Worm (Caenorhabditis elegans): ENCODE measurements around the gene F11A5.16.

ce11 chrV:16253687-16254086 lies 42.9 kb downstream of the F11A5.16 start, which contains the start of gene gcy-20:
- TF ChIP-seq flt-1 (GFP tag; IDR thresholded peaks at IDR 0.05) (no peak), cog-1 (tag; optimal IDR thresholded peaks at IDR 0.05) (no peak), ztf-23 (GFP tag; IDR thresholded peaks at IDR 0.05) (no peak), T22C8.4 (GFP tag; IDR thresholded peaks at IDR 0.05) (no peak), tab-1 (GFP tag; IDR thresholded peaks at IDR 0.05) (no peak), ztf-29 (GFP tag; IDR thresholded peaks at IDR 0.05) (no peak), med-1 (GFP tag; optimal IDR thresholded peaks at IDR 0.05; ENCODE audit: insufficient read depth) (no peak), ref-1 (GFP tag; conservative IDR thresholded peaks at IDR 0.05) (no peak)

Data from whole organism, midembryonic.